Fruit fly (Drosophila melanogaster): ENCODE results near the gene E5.

The E5 gene

DNA sequence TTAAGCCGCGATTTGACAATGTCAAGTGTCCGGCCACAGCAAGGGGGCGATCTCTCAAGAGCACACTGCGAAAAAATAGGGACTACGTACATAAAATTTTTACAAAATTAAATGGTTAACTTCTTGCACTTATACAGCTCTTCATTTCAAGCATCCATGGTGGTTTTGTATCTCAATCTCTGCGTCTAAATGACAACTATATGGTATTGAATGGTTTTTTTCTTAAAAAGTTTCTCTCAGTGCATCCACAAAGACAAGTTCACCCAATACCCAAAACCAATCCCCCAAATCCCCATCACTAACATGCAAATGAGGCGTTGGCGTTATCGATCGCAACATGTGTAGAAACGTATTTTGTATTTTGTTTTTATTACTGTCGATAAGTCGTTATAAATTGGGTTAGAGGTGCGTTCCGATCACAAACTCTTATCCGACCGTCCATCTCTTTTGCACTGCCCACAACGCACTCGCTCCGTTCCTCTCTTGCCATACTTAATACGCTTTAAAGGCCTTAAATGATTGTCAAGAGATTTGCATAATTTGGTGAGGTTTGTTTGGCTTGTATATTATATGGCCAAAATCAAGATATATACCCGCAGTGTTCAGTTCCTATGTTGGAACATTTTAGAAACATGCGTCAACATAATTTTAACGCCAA is 40.2 kb upstream of the E5 start (continued):
- TF ChIP-seq Mes4 (GFP tag; optimal IDR thresholded peaks at IDR 0.05) (peak; percentile 29), CG14014 (GFP tag; IDR thresholded peaks at IDR 0.05) (peak; percentile 77), CG4854 (GFP tag; optimal IDR thresholded peaks at IDR 0.05) (peak; percentile 66), knrl (GFP tag; IDR thresholded peaks at IDR 0.05; ENCODE audit: partially characterized antibody) (no peak), lola (GFP tag; optimal IDR thresholded peaks at IDR 0.05) (peak in 1 of 3 experiments; percentile 69), Ptx1 (GFP tag; IDR thresholded peaks at IDR 0.05) (peak; percentile 84), pho (GFP tag; optimal IDR thresholded peaks at IDR 0.05) (peak; percentile 45), CG7271 (tag; optimal IDR thresholded peaks at IDR 0.05) (no peak), CG3838 (GFP tag; optimal IDR thresholded peaks at IDR 0.05) (no peak), Trl (optimal IDR thresholded peaks at IDR 0.05) (no peak), Trl (GFP tag; optimal IDR thresholded peaks at IDR 0.05) (peak; percentile 79), inv (GFP tag; IDR thresholded peaks at IDR 0.05; ENCODE audit: partially characterized antibody) (no peak), Tbp (GFP tag; optimal IDR thresholded peaks at IDR 0.05) (no peak), ind (GFP tag; optimal IDR thresholded peaks at IDR 0.05) (peak; percentile 75), grn (GFP tag; optimal IDR thresholded peaks at IDR 0.05) (peak; percentile 64), CG10431 (GFP tag; optimal IDR thresholded peaks at IDR 0.05) (no peak), stc (GFP tag; IDR thresholded peaks at IDR 0.05) (peak; percentile 79), h (optimal IDR thresholded peaks at IDR 0.05) (no peak), CG4730 (GFP tag; IDR thresholded peaks at IDR 0.05) (peak; percentile 79), CG4282 (GFP tag; optimal IDR thresholded peaks at IDR 0.05) (no peak), dm (GFP tag; optimal IDR thresholded peaks at IDR 0.05) (peak; percentile 62), sc (optimal IDR thresholded peaks at IDR 0.05) (no peak), sc (GFP tag; optimal IDR thresholded peaks at IDR 0.05) (peak; percentile 42), Ets97D (GFP tag; optimal IDR thresholded peaks at IDR 0.05) (peak; percentile 16), psq (GFP tag; optimal IDR thresholded peaks at IDR 0.05) (no peak), B-H2 (GFP tag; optimal IDR thresholded peaks at IDR 0.05) (no peak), fd96Cb (tag; optimal IDR thresholded peaks at IDR 0.05) (peak; percentile 80), CG1529 (GFP tag; optimal IDR thresholded peaks at IDR 0.05) (peak; percentile 50), CHES-1-like (GFP tag; optimal IDR thresholded peaks at IDR 0.05) (peak; percentile 41), Deaf1 (tag; optimal IDR thresholded peaks at IDR 0.05) (peak; percentile 39), CG8359 (GFP tag; optimal IDR thresholded peaks at IDR 0.05; ENCODE audit: borderline replicate concordance) (no peak), CG13624 (GFP tag; optimal IDR thresholded peaks at IDR 0.05) (peak; percentile 73), Opbp (GFP tag; IDR thresholded peaks at IDR 0.05; ENCODE audit: partially characterized antibody) (no peak), Ada2b (GFP tag; IDR thresholded peaks at IDR 0.05) (peak; percentile 84), CG32767 (GFP tag; IDR thresholded peaks at IDR 0.05) (peak; percentile 55; the same call in 1 of the 2 replicates), CG17361 (GFP tag; IDR thresholded peaks at IDR 0.05) (peak; percentile 84), Elba2 (GFP tag; optimal IDR thresholded peaks at IDR 0.05) (no peak), wek (GFP tag; optimal IDR thresholded peaks at IDR 0.05) (peak; percentile 50), Ets65A (GFP tag) (peak; percentile 94), ftz-f1 (GFP tag; optimal IDR thresholded peaks at IDR 0.05) (no peak), sens-2 (GFP tag; IDR thresholded peaks at IDR 0.05) (peak; percentile 75), CG11695 (GFP tag; IDR thresholded peaks at IDR 0.05) (peak; percentile 84), crp (GFP tag; optimal IDR thresholded peaks at IDR 0.05) (peak in 1 of 2 experiments; percentile 2), CG17328 (GFP tag; IDR thresholded peaks at IDR 0.05) (peak; percentile 84), CG3847 (GFP tag; IDR thresholded peaks at IDR 0.05) (peak; percentile 46), Hand (GFP tag; optimal IDR thresholded peaks at IDR 0.05) (no peak), danr (GFP tag; IDR thresholded peaks at IDR 0.05) (peak; percentile 59), Abd-B (GFP tag; optimal IDR thresholded peaks at IDR 0.05) (peak; percentile 55), fru (optimal IDR thresholded peaks at IDR 0.05) (no peak), Hsf (GFP tag; optimal IDR thresholded peaks at IDR 0.05) (peak; percentile 66), CG7928 (GFP tag; optimal IDR thresholded peaks at IDR 0.05) (peak; percentile 13), run (tag; optimal IDR thresholded peaks at IDR 0.05) (peak; percentile 29)

Measured in whole organism, embryonic.